Worm (Caenorhabditis elegans) whole organism, young adult: ENCODE data around the gene F47B8.14.

ENCODE experiments used
- B0035.1 ChIP-seq: sonication (generic microtip); optimal IDR thresholded peaks from 2 replicates; lab custom pipeline; 2016; ENCODE audit warnings: missing genetic modification characterization, mild to moderate bottlenecking, missing compliant biosample characterization, missing genotype, missing genetic modification reagents
- B0261.1 ChIP-seq: sonication (generic microtip); optimal IDR thresholded peaks from 2 replicates; lab custom pipeline; 2016; ENCODE audit warnings: mild to moderate bottlenecking, missing genetic modification characterization, moderate library complexity, missing compliant biosample characterization
- C06A6.2 ChIP-seq: fragments of 200-800 bp; sonication (Bioruptor generic); conservative IDR thresholded peaks from 2 replicates; pipeline ENCODE4 v1.3.6; 2022; ENCODE audit warnings: missing genetic modification characterization, missing compliant biosample characterization
- F37B4.10 ChIP-seq: fragments of 200-800 bp; sonication (Bioruptor generic); IDR thresholded peaks from 2 replicates; pipeline ENCODE4 v1.3.6; 2022; ENCODE audit warnings: missing genetic modification characterization, missing compliant biosample characterization
- F39B2.1 ChIP-seq: fragments of 200-800 bp; sonication (Bioruptor generic); IDR thresholded peaks from 2 replicates; pipeline ENCODE4 v1.3.6; 2022; ENCODE audit warnings: missing genetic modification reagents, missing genetic modification characterization, missing compliant biosample characterization
- F55B11.4 ChIP-seq: sonication (generic microtip); optimal IDR thresholded peaks from 2 replicates; lab custom pipeline; 2016; ENCODE audit warnings: missing compliant biosample characterization, missing genetic modification characterization, borderline replicate concordance; ENCODE audit not compliant: insufficient read depth
- T07F8.4 ChIP-seq: sonication (generic microtip); optimal IDR thresholded peaks from 2 replicates; lab custom pipeline; 2016; ENCODE audit warnings: mild to moderate bottlenecking, missing genetic modification characterization, moderate library complexity, missing compliant biosample characterization
- Y53G8AR.9 ChIP-seq: fragments of 200-800 bp; sonication (Bioruptor generic); conservative IDR thresholded peaks from 2 replicates; pipeline ENCODE4 v1.3.6; 2022; ENCODE audit warnings: missing genetic modification reagents, missing genetic modification characterization, missing compliant biosample characterization
- Y95B8A.8 ChIP-seq: fragments of 200-800 bp; sonication (Bioruptor generic); IDR thresholded peaks from 2 replicates; pipeline ENCODE4 v1.3.6; 2022; ENCODE audit warnings: missing genetic modification reagents, missing genetic modification characterization, missing compliant biosample characterization
- ama-1 ChIP-seq, 3 experiments: fragments of 150-350 bp in 1 of 3; sonication (generic microtip) in 2 of 3; optimal IDR thresholded peaks; 2 replicates each; lab custom pipeline; 2014 to 2018; ENCODE audit warnings: missing biosample characterization in 2 of 3, missing genetic modification characterization in 2 of 3, missing genetic modification reagents in 2 of 3
- attf-6 ChIP-seq: fragments of 200-800 bp; sonication (Bioruptor generic); IDR thresholded peaks from 2 replicates; pipeline ENCODE4 v1.3.6; 2022; ENCODE audit warnings: missing genetic modification reagents, missing genetic modification characterization, missing compliant biosample characterization
- cebp-2 ChIP-seq: fragments of 200-800 bp; sonication (Bioruptor generic); IDR thresholded peaks from 2 replicates; pipeline ENCODE4 v1.3.6; 2022; ENCODE audit warnings: missing genetic modification characterization, missing compliant biosample characterization
- ceh-100 ChIP-seq: fragments of 200-800 bp; sonication (Bioruptor generic); IDR thresholded peaks from 2 replicates; pipeline ENCODE4 v1.3.6; 2022; ENCODE audit warnings: missing genetic modification reagents, missing genetic modification characterization, missing compliant biosample characterization
- die-1 ChIP-seq: sonication (generic microtip); optimal IDR thresholded peaks from 2 replicates; lab custom pipeline; 2016; ENCODE audit warnings: missing genotype, mild to moderate bottlenecking, missing genetic modification characterization, missing compliant biosample characterization
- efl-1 ChIP-seq: fragments of 150-350 bp; optimal IDR thresholded peaks from 2 replicates; lab custom pipeline; 2014; ENCODE audit warnings: missing biosample characterization, missing genetic modification reagents, missing genetic modification characterization
- ekl-4 ChIP-seq: fragments of 200-800 bp; sonication (Bioruptor generic); IDR thresholded peaks from 2 replicates; pipeline ENCODE4 v1.3.6; 2022; ENCODE audit warnings: missing genetic modification reagents, missing genetic modification characterization, missing compliant biosample characterization
- gei-17 ChIP-seq: fragments of 200-800 bp; sonication (Bioruptor generic); optimal IDR thresholded peaks from 2 replicates; lab custom pipeline; 2018; ENCODE audit warnings: mild to moderate bottlenecking, missing genetic modification characterization, missing compliant biosample characterization
- hmg-1.2 ChIP-seq: fragments of 200-800 bp; sonication (Bioruptor generic); IDR thresholded peaks from 2 replicates; pipeline ENCODE4 v1.3.6; 2022; ENCODE audit warnings: missing genetic modification reagents, missing genetic modification characterization, missing compliant biosample characterization
- lin-35 ChIP-seq, 3 experiments: fragments of 150-350 bp in 2 of 3; sonication (generic microtip) in 1 of 3; optimal IDR thresholded peaks; 2 replicates each; lab custom pipeline; 2014 to 2018; ENCODE audit warnings: missing biosample characterization in 3 of 3, missing genetic modification characterization in 3 of 3, missing genetic modification reagents in 3 of 3
- lsl-1 ChIP-seq: fragments of 200-800 bp; sonication (Bioruptor generic); optimal IDR thresholded peaks from 2 replicates; lab custom pipeline; 2018; ENCODE audit warnings: mild to moderate bottlenecking, missing genetic modification characterization, moderate library complexity, missing compliant biosample characterization
- madf-6 ChIP-seq: fragments of 200-800 bp; sonication (Bioruptor generic); IDR thresholded peaks from 2 replicates; pipeline ENCODE4 v1.3.6; 2022; ENCODE audit warnings: missing genetic modification reagents, missing genetic modification characterization, missing compliant biosample characterization
- mcd-1 ChIP-seq: fragments of 200-800 bp; sonication (Bioruptor generic); IDR thresholded peaks from 2 replicates; pipeline ENCODE4 v1.3.6; 2022; ENCODE audit warnings: missing genetic modification reagents, missing genetic modification characterization, missing compliant biosample characterization
- nfya-1 ChIP-seq: sonication (generic microtip); optimal IDR thresholded peaks from 2 replicates; lab custom pipeline; 2017; ENCODE audit warnings: antibody characterized with exemption, missing compliant biosample characterization, missing genetic modification characterization, borderline replicate concordance; ENCODE audit not compliant: insufficient read depth
- nhr-90 ChIP-seq: sonication (generic microtip); optimal IDR thresholded peaks from 2 replicates; lab custom pipeline; 2016; ENCODE audit warnings: missing genotype, mild to moderate bottlenecking, missing genetic modification characterization, missing compliant biosample characterization
- repo-1 ChIP-seq: sonication (generic microtip); optimal IDR thresholded peaks from 2 replicates; lab custom pipeline; 2017; ENCODE audit warnings: mild to moderate bottlenecking, missing genetic modification characterization, missing compliant biosample characterization
- rpc-1 ChIP-seq, 2 experiments: fragments of 150-350 bp in 1 of 2; sonication (generic microtip) in 1 of 2; optimal IDR thresholded peaks; 2 replicates each; lab custom pipeline; 2014 to 2018; ENCODE audit warnings: missing biosample characterization in 1 of 2, missing genetic modification characterization in 1 of 2, missing genetic modification reagents in 1 of 2, missing genotype in 1 of 2
- snpc-3.4 ChIP-seq: sonication (generic microtip); optimal IDR thresholded peaks from 2 replicates; lab custom pipeline; 2017; ENCODE audit warnings: missing genetic modification characterization, mild to moderate bottlenecking, missing compliant biosample characterization, antibody characterized with exemption, moderate library complexity, missing genotype, missing genetic modification reagents
- tbp1 ChIP-seq: fragments of 200-800 bp; sonication (Bioruptor generic); optimal IDR thresholded peaks from 2 replicates; lab custom pipeline; 2018; ENCODE audit warnings: mild to moderate bottlenecking, missing genetic modification characterization, missing compliant biosample characterization
- tlf-1 ChIP-seq: fragments of 200-800 bp; sonication (Bioruptor generic); optimal IDR thresholded peaks from 2 replicates; lab custom pipeline; 2018; ENCODE audit warnings: mild to moderate bottlenecking, missing genetic modification characterization, missing compliant biosample characterization
- unc-130 ChIP-seq: sonication (generic microtip); optimal IDR thresholded peaks from 2 replicates; lab custom pipeline; 2016; ENCODE audit warnings: missing genetic modification reagents, missing genetic modification characterization, missing compliant biosample characterization
- xnd-1 ChIP-seq: sonication (generic microtip); optimal IDR thresholded peaks from 2 replicates; lab custom pipeline; 2016; ENCODE audit warnings: missing genotype, missing genetic modification reagents, missing genetic modification characterization, missing compliant biosample characterization
- ztf-22 ChIP-seq: fragments of 200-800 bp; sonication (Bioruptor generic); optimal IDR thresholded peaks from 2 replicates; lab custom pipeline; 2018; ENCODE audit warnings: mild to moderate bottlenecking, missing genetic modification characterization, moderate library complexity, missing compliant biosample characterization
- ztf-3 ChIP-seq: fragments of 200-800 bp; sonication (Bioruptor generic); optimal IDR thresholded peaks from 2 replicates; lab custom pipeline; 2018; ENCODE audit warnings: mild to moderate bottlenecking, missing genetic modification characterization, missing compliant biosample characterization

F47B8.14 gene

ce11 chrV:14293667-14294194 is 26.6 kb upstream of the F47B8.14 start, which contains the start of gene F14D7.2 (continued):
- no peak for TF ChIP-seq ztf-22 (GFP tag; lab: Kevin White, UChicago)
- TF ChIP-seq, all 124 proteins: peak for 9

ce11 chrV:14294396-14294795 is 25.9 kb upstream of the F47B8.14 start, which contains the start of gene F14D7.9:
Gene F14D7.9, plus strand, starts transcription at chrV:14294696.
- TF ChIP-seq die-1 (tag; lab: Kevin White, UChicago) (no peak), cebp-2 (GFP tag; lab: Robert Waterston, UW) (no peak), snpc-3.4 (tag; lab: Kevin White, UChicago) (no peak), rpc-1 (optimal IDR thresholded peaks at IDR 0.05; lab: Kevin White, UChicago) (no peak), rpc-1 (tag; optimal IDR thresholded peaks at IDR 0.05; lab: Kevin White, UChicago) (no peak), repo-1 (tag; lab: Kevin White, UChicago) (no peak), B0261.1 (no peak), nhr-90 (no peak), madf-6 (GFP tag; lab: Robert Waterston, UW) (no peak), efl-1 (GFP tag; lab: Kevin White, UChicago) (no peak), ztf-3 (GFP tag; lab: Kevin White, UChicago) (no peak), ama-1 (optimal IDR thresholded peaks at IDR 0.05; lab: Kevin White, UChicago) (no peak), ama-1 (GFP tag; optimal IDR thresholded peaks at IDR 0.05; lab: Kevin White, UChicago) (no peak), Y95B8A.8 (no peak), ceh-100 (no peak), B0035.1 (no peak), C06A6.2 (GFP tag; lab: Robert Waterston, UW) (no peak), unc-130 (GFP tag; lab: Kevin White, UChicago) (no peak), F55B11.4 (tag; lab: Kevin White, UChicago) (no peak), attf-6 (GFP tag; lab: Robert Waterston, UW) (no peak)

ce11 chrV:14296499-14296898 is 23.8 kb upstream of the F47B8.14 start, which contains the start of gene F14D7.3:
Gene F14D7.3, plus strand, starts transcription at chrV:14296799.
- no peak for TF ChIP-seq repo-1 (tag; lab: Kevin White, UChicago)

- TF ChIP-seq T07F8.4 (tag; lab: Kevin White, UChicago) = no peak
- no peak for TF ChIP-seq tbp1 (GFP tag; lab: Kevin White, UChicago)
- no peak for TF ChIP-seq Y53G8AR.9 (GFP tag; lab: Robert Waterston, UW)
- TF ChIP-seq tlf-1 (GFP tag; lab: Kevin White, UChicago) = no peak
- TF ChIP-seq gei-17 (GFP tag; lab: Kevin White, UChicago) = no peak
- no peak for TF ChIP-seq xnd-1 (tag; lab: Kevin White, UChicago)
- no peak for TF ChIP-seq F39B2.1 (GFP tag; lab: Robert Waterston, UW)
- no peak for TF ChIP-seq nfya-1 (tag; lab: Kevin White, UChicago)
- TF ChIP-seq efl-1 (GFP tag; lab: Kevin White, UChicago) = no peak
- no peak for TF ChIP-seq lin-35 (GFP tag; optimal IDR thresholded peaks at IDR 0.05; lab: Kevin White, UChicago)
- TF ChIP-seq hmg-1.2 (GFP tag; lab: Robert Waterston, UW) = no peak
- no peak for TF ChIP-seq mcd-1 (GFP tag; lab: Robert Waterston, UW)
- TF ChIP-seq attf-6 (GFP tag; lab: Robert Waterston, UW) = no peak
- no peak for TF ChIP-seq ekl-4 (GFP tag; lab: Robert Waterston, UW)
- no peak for TF ChIP-seq F37B4.10
- TF ChIP-seq lsl-1 (GFP tag; lab: Kevin White, UChicago) = no peak
- TF ChIP-seq ztf-3 (GFP tag; lab: Kevin White, UChicago) = no peak
- no peak for TF ChIP-seq snpc-3.4 (tag; lab: Kevin White, UChicago)
Observed at ce11 chrV:14299569-14300064, 20.7 kb upstream of the F47B8.14 start, which contains the start of the genes spig-3 and F14D7.12. Gene spig-3, minus strand, starts transcription at chrV:14299669. Gene F14D7.12, plus strand, starts transcription at chrV:14300014.
